Fruit fly (Drosophila melanogaster) whole organism: ENCODE results near the gene CG7006.

Experiments
- CG8478 ChIP-seq: fragments of >200 bp; optimal IDR thresholded peaks from 2 replicates; lab custom pipeline; 2018; ENCODE audit warnings: inconsistent platforms
- Dll ChIP-seq: fragments of >200 bp; optimal IDR thresholded peaks from 2 replicates; lab custom pipeline; 2017
- EcR ChIP-seq, 2 experiments: fragments of >200 bp; optimal IDR thresholded peaks; 2 replicates each; lab custom pipeline; 2017; ENCODE audit warnings: missing biosample characterization in 2 of 2, missing genetic modification characterization in 2 of 2, missing genetic modification reagents in 2 of 2
- pan ChIP-seq: fragments of >200 bp; optimal IDR thresholded peaks from 2 replicates; lab custom pipeline; 2017
- psq ChIP-seq: fragments of >200 bp; optimal IDR thresholded peaks from 2 replicates; lab custom pipeline; 2017
- usp ChIP-seq: fragments of >200 bp; optimal IDR thresholded peaks from 2 replicates; lab custom pipeline; 2017; ENCODE audit warnings: missing biosample characterization, missing genetic modification characterization, mixed read lengths

dm6 chr3R:24866976-24867375, 16.5 kb downstream of the CG7006 start:
- no peak for TF ChIP-seq psq
- TF ChIP-seq EcR (GFP tag; optimal IDR thresholded peaks at IDR 0.05; lab: Kevin White, UChicago), result no peak
- no peak for TF ChIP-seq Dll (lab: Kevin White, UChicago)
- TF ChIP-seq pan (lab: Kevin White, UChicago), result no peak
- TF ChIP-seq usp (GFP tag; lab: Kevin White, UChicago), result no peak
- no peak for TF ChIP-seq CG8478 (lab: Kevin White, UChicago)
